Fruit fly (Drosophila melanogaster): ENCODE results near the gene CycK.

dm6 chr2L:22146247-22146646 lies 16.3 kb upstream of the CycK start:
- TF ChIP-seq eg (GFP tag; IDR thresholded peaks at IDR 0.05) (no peak), CG8319 (GFP tag; optimal IDR thresholded peaks at IDR 0.05) (no peak), CG8119 (GFP tag; IDR thresholded peaks at IDR 0.05) (no peak)

Measured in whole organism, prepupa.